Worm (Caenorhabditis elegans): ENCODE measurements around the gene lon-1.

Gene lon-1

DNA sequence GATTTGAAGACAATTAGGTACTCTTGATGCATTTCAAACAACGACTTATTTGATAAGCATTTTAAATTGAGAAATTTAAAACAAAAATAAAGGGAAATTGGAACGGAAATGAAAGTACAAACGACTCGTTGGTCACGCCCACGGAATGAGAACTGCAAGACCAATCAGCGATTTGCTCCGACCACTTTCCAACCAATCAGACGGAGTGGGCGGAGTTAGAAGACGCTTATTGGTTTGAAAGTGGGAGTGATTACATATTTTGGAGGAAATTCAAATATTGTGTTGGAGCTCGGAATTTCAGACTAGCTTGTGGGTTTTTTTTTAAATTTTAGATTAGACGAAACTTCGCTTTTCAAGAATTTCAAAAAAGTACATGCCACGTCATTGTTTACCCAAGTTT is 5.2 kb upstream of the lon-1 start:
- TF ChIP-seq zip-2 (tag; optimal IDR thresholded peaks at IDR 0.05), result no peak
- no peak for TF ChIP-seq ceh-28 (tag; optimal IDR thresholded peaks at IDR 0.05)
- TF ChIP-seq fkh-10 (GFP tag; optimal IDR thresholded peaks at IDR 0.05), result no peak
- no peak for TF ChIP-seq lin-39 (tag; optimal IDR thresholded peaks at IDR 0.05)
- TF ChIP-seq nhr-41 (GFP tag; IDR thresholded peaks at IDR 0.05), result no peak
- TF ChIP-seq aha-1 (tag), result no peak
- TF ChIP-seq daf-16 (GFP tag; optimal IDR thresholded peaks at IDR 0.05), result no peak
- TF ChIP-seq daf-16 (tag; optimal IDR thresholded peaks at IDR 0.05), result no peak
- TF ChIP-seq dmd-9 (GFP tag; IDR thresholded peaks at IDR 0.05), result no peak
- TF ChIP-seq ZK337.2 (GFP tag; IDR thresholded peaks at IDR 0.05), result no peak
- no peak for TF ChIP-seq nhr-76 (tag; optimal IDR thresholded peaks at IDR 0.05)
- TF ChIP-seq hlh-11 (tag; optimal IDR thresholded peaks at IDR 0.05), result no peak
- TF ChIP-seq pqm-1 (tag; optimal IDR thresholded peaks at IDR 0.05), result no peak
- TF ChIP-seq egl-27 (tag; optimal IDR thresholded peaks at IDR 0.05), result no peak
- TF ChIP-seq R02D3.7 (tag; optimal IDR thresholded peaks at IDR 0.05), result no peak
- TF ChIP-seq ztf-7 (tag; optimal IDR thresholded peaks at IDR 0.05), result no peak
- no peak for TF ChIP-seq Y5F2A.4 (GFP tag; optimal IDR thresholded peaks at IDR 0.05)
- TF ChIP-seq zag-1 (tag; optimal IDR thresholded peaks at IDR 0.05), result no peak
- TF ChIP-seq pha-4 (GFP tag; IDR thresholded peaks at IDR 0.05), result no peak
- TF ChIP-seq pha-4 (tag; optimal IDR thresholded peaks at IDR 0.05), result no peak

DNA sequence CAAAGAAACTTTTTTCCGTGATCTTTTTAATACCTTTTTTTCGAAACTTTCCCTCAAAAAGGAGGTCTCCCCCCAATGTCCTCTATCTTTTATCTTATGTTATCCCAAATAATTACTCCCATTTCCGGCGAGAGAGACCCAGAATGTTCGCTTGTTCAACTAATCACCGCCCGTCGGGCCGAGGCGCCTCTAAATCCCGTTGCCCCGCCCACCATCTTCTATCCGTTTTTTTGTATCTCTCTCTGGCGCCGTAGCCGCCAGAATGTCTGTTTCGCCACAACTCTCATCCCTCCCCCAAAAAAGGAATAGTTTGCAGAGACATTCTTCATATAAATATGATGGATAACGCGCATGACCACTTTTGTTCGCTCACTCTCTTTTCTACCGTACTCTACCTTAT is 1.6 kb upstream of the lon-1 start:
- TF ChIP-seq ceh-20 (GFP tag; IDR thresholded peaks at IDR 0.05) (no peak), dpl-1 (GFP tag; optimal IDR thresholded peaks at IDR 0.05) (peak; percentile 9), daf-19 (GFP tag; conservative IDR thresholded peaks at IDR 0.05) (no peak), T26A8.4 (GFP tag; IDR thresholded peaks at IDR 0.05) (0 out of 2 replicates have a peak, but pooled peaks have one; percentile 48), hlh-11 (tag; optimal IDR thresholded peaks at IDR 0.05) (peak; percentile 72), lin-1 (GFP tag; IDR thresholded peaks at IDR 0.05) (0 out of 2 replicates have a peak, but pooled peaks have one; percentile 51), ZK546.5 (tag; optimal IDR thresholded peaks at IDR 0.05) (no peak), aha-1 (tag) (peak; percentile 38), nhr-28 (tag; optimal IDR thresholded peaks at IDR 0.05) (peak; percentile 42), mdl-1 (tag; optimal IDR thresholded peaks at IDR 0.05) (peak in 1 of 2 experiments; percentile 74), mxl-3 (GFP tag; optimal IDR thresholded peaks at IDR 0.05) (peak; percentile 58), nhr-48 (tag; optimal IDR thresholded peaks at IDR 0.05) (peak; percentile 74)

- TF ChIP-seq aha-1 (tag), result peak; percentile 48
- TF ChIP-seq T26A8.4 (GFP tag; IDR thresholded peaks at IDR 0.05), result no peak
- no peak for TF ChIP-seq pha-4 (GFP tag; IDR thresholded peaks at IDR 0.05)
- no peak for TF ChIP-seq pha-4 (tag; optimal IDR thresholded peaks at IDR 0.05)
- no peak for TF ChIP-seq lsy-2 (tag; optimal IDR thresholded peaks at IDR 0.05)
These were observed 3.7 kb downstream of the lon-1 start, which contains the start of gene R02F2.10 for ce11 chrIII:5478011-5478410. R02F2.10 (plus strand) TSS chrIII:5478311.

ce11 chrIII:5478824-5479368 is 4.6 kb downstream of the lon-1 start, which contains the start of the genes R02F2.6 and R02F2.5:
R02F2.6 (minus strand) TSS chrIII:5478924.
R02F2.5 (plus strand) TSS chrIII:5479318.
- TF ChIP-seq aha-1 (tag) (peak; percentile 83), set-16 (GFP tag; IDR thresholded peaks at IDR 0.05) (peak; percentile 48; the same call in 1 of the 2 replicates), snpc-4 (tag; optimal IDR thresholded peaks at IDR 0.05) (no peak)

DNA sequence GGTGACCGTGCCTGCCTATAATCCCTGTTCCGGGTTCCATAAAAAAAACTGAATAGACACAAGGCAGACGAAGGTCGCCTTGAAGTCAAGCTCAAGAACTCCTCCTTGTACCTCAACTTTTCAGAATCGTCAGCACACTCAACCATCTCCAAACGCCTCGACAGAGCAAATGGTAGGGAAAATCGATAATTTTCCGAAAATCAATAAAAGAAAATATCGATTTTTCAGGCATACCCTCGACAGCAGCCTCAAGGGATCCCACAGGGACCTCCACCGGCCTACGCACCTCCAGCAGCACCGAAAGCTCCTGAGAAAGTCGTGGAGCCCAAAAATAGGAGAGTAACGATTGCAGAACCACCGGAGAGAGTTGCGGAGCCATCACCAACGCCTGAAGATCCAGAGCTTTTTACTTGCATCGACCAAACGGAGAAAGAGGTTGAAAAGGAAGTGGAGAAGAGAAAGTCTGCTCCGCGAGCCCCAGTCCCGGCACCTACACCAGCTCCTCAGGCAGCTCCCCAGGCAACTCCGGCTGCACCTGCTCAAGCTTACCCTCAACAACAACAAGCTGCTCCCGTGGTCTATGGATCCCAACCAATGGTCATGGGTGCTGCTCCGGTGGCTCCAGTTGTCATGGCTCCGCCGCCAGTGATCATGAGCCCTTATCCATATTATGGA is 5.4 kb downstream of the lon-1 start:
- 0 out of 2 replicates have a peak, but pooled peaks have one; percentile 45 for TF ChIP-seq lim-7 (GFP tag; IDR thresholded peaks at IDR 0.05)
- no peak for TF ChIP-seq nhr-6 (tag; optimal IDR thresholded peaks at IDR 0.05)
- 0 out of 2 replicates have a peak, but pooled peaks have one; percentile 9 for TF ChIP-seq hmg-1.1 (GFP tag; IDR thresholded peaks at IDR 0.05)
- TF ChIP-seq lin-13 (GFP tag; optimal IDR thresholded peaks at IDR 0.05), result no peak
- TF ChIP-seq set-16 (GFP tag; IDR thresholded peaks at IDR 0.05), result peak; percentile 91
- peak; percentile 86 for TF ChIP-seq ceh-28 (tag; optimal IDR thresholded peaks at IDR 0.05)

Data from whole organism, L4 larva.